Fruit fly (Drosophila melanogaster) whole organism, embryonic: ENCODE data around the gene Dsor1.
A peak's percentile ranks its signal among the peaks of the same experiment; 100 is the strongest.

Source experiments
- Bteb2 ChIP-seq: fragments of 200-800 bp; sonication (Bioruptor generic); optimal IDR thresholded peaks from 2 replicates; lab custom pipeline; 2016; ENCODE audit warnings: missing biosample characterization, missing genetic modification characterization
- CG10267 ChIP-seq: fragments of 200-800 bp; sonication (Bioruptor generic); optimal IDR thresholded peaks from 2 replicates; lab custom pipeline; 2018; ENCODE audit warnings: missing biosample characterization, mild to moderate bottlenecking, missing genetic modification characterization, moderate library complexity
- CG10462 ChIP-seq: fragments of 200-800 bp; sonication (Bioruptor generic); optimal IDR thresholded peaks from 2 replicates; lab custom pipeline; 2016; ENCODE audit warnings: missing biosample characterization, missing genetic modification characterization
- CG11504 ChIP-seq: fragments of 200-800 bp; sonication (Bioruptor generic); optimal IDR thresholded peaks from 3 replicates; lab custom pipeline; 2019; ENCODE audit warnings: missing biosample characterization, mild to moderate bottlenecking, missing genetic modification characterization, moderate library complexity
- CG12071 ChIP-seq: fragments of 200-800 bp; sonication (Bioruptor generic); optimal IDR thresholded peaks from 3 replicates; lab custom pipeline; 2018; ENCODE audit warnings: missing biosample characterization, mild to moderate bottlenecking, missing genetic modification characterization
- CG12104 ChIP-seq: fragments of 200-800 bp; sonication (Bioruptor generic); optimal IDR thresholded peaks from 3 replicates; lab custom pipeline; 2016; ENCODE audit warnings: missing biosample characterization, missing genetic modification characterization
- CG12219 ChIP-seq: fragments of 200-800 bp; sonication (Bioruptor generic); optimal IDR thresholded peaks from 3 replicates; lab custom pipeline; 2018; ENCODE audit warnings: missing biosample characterization, mild to moderate bottlenecking, missing genetic modification characterization
- CG13424 ChIP-seq: fragments of 200-800 bp; sonication (Bioruptor generic); optimal IDR thresholded peaks from 2 replicates; lab custom pipeline; 2019; ENCODE audit warnings: missing biosample characterization, mild to moderate bottlenecking, missing genetic modification characterization, moderate library complexity
- CG14014 ChIP-seq: fragments of 200-800 bp; sonication (Bioruptor generic); IDR thresholded peaks from 2 replicates; pipeline ENCODE4 v1.3.6; 2022; ENCODE audit warnings: missing biosample characterization, missing genetic modification characterization
- CG15073 ChIP-seq: fragments of 200-800 bp; sonication (Bioruptor generic); optimal IDR thresholded peaks from 2 replicates; lab custom pipeline; 2016; ENCODE audit warnings: missing biosample characterization, missing genetic modification characterization
- CG1529 ChIP-seq: fragments of 200-800 bp; sonication (Bioruptor generic); optimal IDR thresholded peaks from 3 replicates; lab custom pipeline; 2018; ENCODE audit warnings: missing biosample characterization, missing genetic modification characterization
- CG1602 ChIP-seq: fragments of 200-800 bp; sonication (Bioruptor generic); optimal IDR thresholded peaks from 3 replicates; lab custom pipeline; 2016; ENCODE audit warnings: missing biosample characterization, missing genetic modification characterization
- CG1603 ChIP-seq: fragments of 200-800 bp; sonication (Bioruptor generic); optimal IDR thresholded peaks from 2 replicates; lab custom pipeline; 2019; ENCODE audit warnings: missing biosample characterization, mild to moderate bottlenecking, missing genetic modification characterization, moderate library complexity
- CG1647 ChIP-seq: fragments of 200-800 bp; sonication (Bioruptor generic); optimal IDR thresholded peaks from 3 replicates; lab custom pipeline; 2016; ENCODE audit warnings: missing biosample characterization, missing genetic modification characterization
- CG17802 ChIP-seq: fragments of 200-800 bp; sonication (Bioruptor generic); optimal IDR thresholded peaks from 2 replicates; lab custom pipeline; 2018; ENCODE audit warnings: missing biosample characterization, mild to moderate bottlenecking, missing genetic modification characterization, moderate library complexity
- CG18262 ChIP-seq: fragments of 200-800 bp; optimal IDR thresholded peaks from 3 replicates; lab custom pipeline; 2019; ENCODE audit warnings: missing biosample characterization, mild to moderate bottlenecking, missing genetic modification characterization, moderate library complexity
- CG2875 ChIP-seq: fragments of 200-800 bp; sonication (Bioruptor generic); optimal IDR thresholded peaks from 2 replicates; lab custom pipeline; 2017; ENCODE audit warnings: missing biosample characterization, mild to moderate bottlenecking, missing genetic modification characterization, missing genetic modification reagents
- CG33213 ChIP-seq: fragments of 200-800 bp; sonication (Bioruptor generic); optimal IDR thresholded peaks from 3 replicates; lab custom pipeline; 2016; ENCODE audit warnings: missing biosample characterization, missing genetic modification characterization
- CG34376 ChIP-seq: fragments of 200-800 bp; sonication (Bioruptor generic); optimal IDR thresholded peaks from 2 replicates; lab custom pipeline; 2018; ENCODE audit warnings: missing biosample characterization, mild to moderate bottlenecking, missing genetic modification characterization
- CG3838 ChIP-seq: fragments of 200-800 bp; sonication (Bioruptor generic); optimal IDR thresholded peaks from 3 replicates; lab custom pipeline; 2016; ENCODE audit warnings: missing biosample characterization, missing genetic modification characterization
- CG4404 ChIP-seq: fragments of 200-800 bp; sonication (Bioruptor generic); IDR thresholded peaks from 2 replicates; pipeline ENCODE4 v1.3.6; 2022; ENCODE audit warnings: missing biosample characterization, missing genetic modification characterization
- CG4730 ChIP-seq: fragments of 200-800 bp; sonication (Bioruptor generic); IDR thresholded peaks from 2 replicates; pipeline ENCODE4 v1.3.6; 2022; ENCODE audit warnings: missing biosample characterization, missing genetic modification characterization
- CG6689 ChIP-seq: fragments of 200-800 bp; sonication (Bioruptor generic); IDR thresholded peaks from 2 replicates; pipeline ENCODE4 v1.3.6; 2022; ENCODE audit warnings: missing biosample characterization, missing genetic modification characterization
- CG9797 ChIP-seq: fragments of 200-800 bp; sonication (Bioruptor generic); optimal IDR thresholded peaks from 3 replicates; lab custom pipeline; 2018; ENCODE audit warnings: missing biosample characterization, mild to moderate bottlenecking, missing genetic modification characterization
- Chrac-16 ChIP-seq: fragments of 200-800 bp; sonication (Bioruptor generic); optimal IDR thresholded peaks from 3 replicates; lab custom pipeline; 2016; ENCODE audit warnings: missing biosample characterization, missing genetic modification characterization
- D19B ChIP-seq: fragments of 200-800 bp; sonication (Bioruptor generic); optimal IDR thresholded peaks from 2 replicates; lab custom pipeline; 2017; ENCODE audit warnings: missing biosample characterization, mild to moderate bottlenecking, missing genetic modification characterization
- Doc3 ChIP-seq: fragments of 200-800 bp; sonication (Bioruptor generic); IDR thresholded peaks from 3 replicates; pipeline ENCODE4 v1.3.6; 2022; ENCODE audit warnings: missing biosample characterization, missing genetic modification characterization; ENCODE audit not compliant: partially characterized antibody
- Drgx ChIP-seq: fragments of 200-800 bp; sonication (Bioruptor generic); IDR thresholded peaks from 2 replicates; pipeline ENCODE4 v1.3.6; 2022; ENCODE audit warnings: missing biosample characterization, missing genetic modification characterization
- Ets65A ChIP-seq: fragments of 200-800 bp; sonication (Bioruptor generic); peaks from one replicate; lab custom pipeline; 2016; ENCODE audit warnings: missing biosample characterization, missing genetic modification characterization
- Ets97D ChIP-seq: fragments of 200-800 bp; sonication (Bioruptor generic); optimal IDR thresholded peaks from 3 replicates; lab custom pipeline; 2016; ENCODE audit warnings: missing biosample characterization, missing genetic modification characterization
- HLH3B ChIP-seq: fragments of 200-800 bp; sonication (Bioruptor generic); IDR thresholded peaks from 2 replicates; pipeline ENCODE4 v1.3.6; 2022; ENCODE audit warnings: missing biosample characterization, missing genetic modification characterization
- Hey ChIP-seq: fragments of 200-800 bp; sonication (Bioruptor generic); optimal IDR thresholded peaks from 3 replicates; lab custom pipeline; 2018; ENCODE audit warnings: missing biosample characterization, mild to moderate bottlenecking, missing genetic modification characterization
- Hr39 ChIP-seq: fragments of >200 bp; optimal IDR thresholded peaks from 2 replicates; lab custom pipeline; 2017
- Oli ChIP-seq: fragments of 200-800 bp; sonication (Bioruptor generic); optimal IDR thresholded peaks from 2 replicates; lab custom pipeline; 2018; ENCODE audit warnings: missing biosample characterization, mild to moderate bottlenecking, missing genetic modification characterization, moderate library complexity
- Usf ChIP-seq: fragments of 200-800 bp; sonication (Bioruptor generic); optimal IDR thresholded peaks from 2 replicates; lab custom pipeline; 2017; ENCODE audit warnings: missing genotype, missing biosample characterization, missing genetic modification characterization
- Xbp1 ChIP-seq: fragments of 200-800 bp; sonication (Bioruptor generic); optimal IDR thresholded peaks from 3 replicates; lab custom pipeline; 2016; ENCODE audit warnings: missing biosample characterization, mild to moderate bottlenecking, missing genetic modification characterization
- chinmo ChIP-seq: fragments of 200-800 bp; sonication (Bioruptor generic); IDR thresholded peaks from 4 replicates; pipeline ENCODE4 v1.3.6; 2022; ENCODE audit warnings: missing biosample characterization, missing genetic modification characterization; ENCODE audit not compliant: partially characterized antibody
- ci ChIP-seq: fragments of 200-800 bp; sonication (Bioruptor generic); IDR thresholded peaks from 3 replicates; pipeline ENCODE4 v1.3.6; 2022; ENCODE audit warnings: missing biosample characterization, missing genetic modification characterization
- crp ChIP-seq, 2 experiments: fragments of 200-800 bp; sonication (Bioruptor generic); optimal IDR thresholded peaks; 2 replicates in 1 of 2; 3 replicates in 1 of 2; lab custom pipeline; 2017; ENCODE audit warnings: missing biosample characterization in 2 of 2, missing genetic modification characterization in 2 of 2, mild to moderate bottlenecking in 1 of 2, moderate library complexity in 1 of 2
- dimm ChIP-seq: fragments of 200-800 bp; sonication (Bioruptor generic); IDR thresholded peaks from 2 replicates; pipeline ENCODE4 v1.3.6; 2022; ENCODE audit warnings: missing biosample characterization, missing genetic modification characterization
- dmrt99B ChIP-seq: fragments of 200-800 bp; sonication (Bioruptor generic); optimal IDR thresholded peaks from 2 replicates; lab custom pipeline; 2018; ENCODE audit warnings: missing biosample characterization, mild to moderate bottlenecking, missing genetic modification characterization, moderate library complexity
- dysf ChIP-seq: fragments of 200-800 bp; sonication (Bioruptor generic); IDR thresholded peaks from 3 replicates; pipeline ENCODE4 v1.3.6; 2022; ENCODE audit warnings: missing biosample characterization, missing genetic modification characterization
- en ChIP-seq: fragments of 200-800 bp; sonication (Bioruptor generic); optimal IDR thresholded peaks from 2 replicates; lab custom pipeline; 2016; ENCODE audit warnings: missing biosample characterization, missing genetic modification characterization
- ham ChIP-seq: fragments of 200-800 bp; sonication (Bioruptor generic); IDR thresholded peaks from 2 replicates; pipeline ENCODE4 v1.3.6; 2022; ENCODE audit warnings: missing biosample characterization, missing genetic modification characterization
- ind ChIP-seq: fragments of 200-800 bp; sonication (Bioruptor generic); optimal IDR thresholded peaks from 3 replicates; lab custom pipeline; 2016; ENCODE audit warnings: missing biosample characterization, missing genetic modification characterization
- lola ChIP-seq, 3 experiments: fragments of >200 bp in 2 of 3; fragments of 200-800 bp in 1 of 3; sonication (Bioruptor generic) in 1 of 3; optimal IDR thresholded peaks; 2 replicates each; lab custom pipeline; 2017 to 2019; ENCODE audit warnings: missing biosample characterization in 3 of 3, missing genetic modification characterization in 3 of 3, mild to moderate bottlenecking in 1 of 3, moderate library complexity in 1 of 3
- rib ChIP-seq: fragments of 200-800 bp; sonication (Bioruptor generic); IDR thresholded peaks from 2 replicates; pipeline ENCODE4 v1.3.6; 2022; ENCODE audit warnings: missing biosample characterization, missing genetic modification characterization
- row ChIP-seq: fragments of 200-800 bp; sonication (Bioruptor generic); IDR thresholded peaks from 3 replicates; pipeline ENCODE4 v1.3.6; 2022; ENCODE audit warnings: missing biosample characterization, missing genetic modification characterization
- tio ChIP-seq: fragments of 200-800 bp; sonication (Bioruptor generic); optimal IDR thresholded peaks from 2 replicates; lab custom pipeline; 2017; ENCODE audit warnings: missing biosample characterization, missing genetic modification characterization, inconsistent platforms
- vvl ChIP-seq: fragments of 200-800 bp; sonication (Bioruptor generic); IDR thresholded peaks from 2 replicates; pipeline ENCODE4 v1.3.6; 2022; ENCODE audit warnings: missing biosample characterization, missing genetic modification characterization
- zf30C ChIP-seq: fragments of 200-800 bp; sonication (Bioruptor generic); optimal IDR thresholded peaks from 3 replicates; lab custom pipeline; 2018; ENCODE audit warnings: missing biosample characterization, mild to moderate bottlenecking, missing genetic modification characterization
- zfh2 ChIP-seq: fragments of 200-800 bp; sonication (Bioruptor generic); optimal IDR thresholded peaks from 2 replicates; lab custom pipeline; 2016; ENCODE audit warnings: missing biosample characterization, missing genetic modification characterization

The Dsor1 gene

dm6 chrX:9295518-9295917 lies 48.4 kb downstream of the Dsor1 start (continued):
- TF ChIP-seq CG10267 (peak; percentile 16), CG33213 (GFP tag; lab: Kevin White, UChicago) (no peak), Chrac-16 (GFP tag; lab: Kevin White, UChicago) (peak; percentile 6), CG3838 (no peak), vvl (GFP tag; lab: Robert Waterston, UW) (peak; percentile 72), crp (GFP tag; optimal IDR thresholded peaks at IDR 0.05; lab: Kevin White, UChicago) (no peak), CG13424 (tag; lab: Kevin White, UChicago) (no peak), en (GFP tag; lab: Kevin White, UChicago) (no peak), CG1602 (GFP tag; lab: Kevin White, UChicago) (peak; percentile 14), Bteb2 (no peak), CG11504 (tag; lab: Kevin White, UChicago) (no peak), Hey (tag; lab: Kevin White, UChicago) (no peak), Doc3 (GFP tag; lab: Robert Waterston, UW) (no peak), CG1529 (GFP tag; lab: Kevin White, UChicago) (peak; percentile 13), CG4404 (0 out of 2 replicates have a peak, but pooled peaks have one; percentile 23), CG9797 (GFP tag; lab: Kevin White, UChicago) (no peak), zfh2 (no peak), Ets65A (GFP tag; lab: Kevin White, UChicago) (peak; percentile 72), CG4730 (0 out of 2 replicates have a peak, but pooled peaks have one; percentile 26), HLH3B (GFP tag; lab: Robert Waterston, UW) (no peak; the same call in 1 of the 2 replicates), chinmo (GFP tag; lab: Robert Waterston, UW) (no peak), rib (GFP tag; lab: Robert Waterston, UW) (no peak), row (GFP tag; lab: Robert Waterston, UW) (peak; percentile 52), dmrt99B (tag; lab: Kevin White, UChicago) (peak; percentile 17), Ets97D (GFP tag; lab: Kevin White, UChicago) (no peak), CG10462 (GFP tag; lab: Kevin White, UChicago) (no peak), Oli (tag; lab: Kevin White, UChicago) (peak; percentile 36), CG2875 (peak; percentile 1), ind (no peak), lola (GFP tag; optimal IDR thresholded peaks at IDR 0.05; lab: Kevin White, UChicago) (peak in 1 of 3 experiments; percentile 51), CG15073 (GFP tag; lab: Kevin White, UChicago) (no peak), CG18262 (tag; lab: Kevin White, UChicago) (peak; percentile 46), CG17802 (tag; lab: Kevin White, UChicago) (no peak), Drgx (GFP tag; lab: Robert Waterston, UW) (no peak), dysf (GFP tag; lab: Robert Waterston, UW) (peak; percentile 46; the same call in 1 of the 3 replicates), ham (GFP tag; lab: Robert Waterston, UW) (no peak), CG6689 (GFP tag; lab: Robert Waterston, UW) (peak; percentile 44; the same call in 1 of the 2 replicates), zf30C (GFP tag; lab: Kevin White, UChicago) (no peak), CG1603 (tag; lab: Kevin White, UChicago) (peak; percentile 71), dimm (GFP tag; lab: Robert Waterston, UW) (no peak), CG14014 (GFP tag; lab: Robert Waterston, UW) (no peak), Usf (no peak), CG12219 (no peak), CG12071 (GFP tag; lab: Kevin White, UChicago) (no peak), CG12104 (GFP tag; lab: Kevin White, UChicago) (no peak), CG1647 (no peak), CG34376 (GFP tag; lab: Kevin White, UChicago) (no peak), Xbp1 (peak; percentile 7), D19B (GFP tag; lab: Kevin White, UChicago) (no peak), ci (GFP tag; lab: Robert Waterston, UW) (peak; percentile 57; the same call in 1 of the 3 replicates), tio (GFP tag; lab: Kevin White, UChicago) (no peak), Hr39 (no peak)
